Fruit fly (Drosophila melanogaster) whole organism, pupa: Measurements from ENCODE around the gene CG32855.

Experiments
- CG10348 ChIP-seq: fragments of 200-800 bp; sonication (Bioruptor generic); IDR thresholded peaks from 2 replicates; pipeline ENCODE4 v1.3.6; 2022; ENCODE audit warnings: missing biosample characterization, missing genetic modification characterization
- CG12605 ChIP-seq: fragments of 200-800 bp; sonication (Bioruptor generic); IDR thresholded peaks from 2 replicates; pipeline ENCODE4 v1.3.6; 2022; ENCODE audit warnings: missing biosample characterization, missing genetic modification characterization
- CG13204 ChIP-seq: fragments of 200-800 bp; sonication (Bioruptor generic); optimal IDR thresholded peaks from 2 replicates; lab custom pipeline; 2018; ENCODE audit warnings: missing biosample characterization, mild to moderate bottlenecking, missing genetic modification characterization, moderate library complexity
- CG14655 ChIP-seq: fragments of 200-800 bp; sonication (Bioruptor generic); optimal IDR thresholded peaks from 3 replicates; lab custom pipeline; 2017; ENCODE audit warnings: mild to moderate bottlenecking, missing biosample characterization, missing genetic modification reagents, missing genetic modification characterization
- CG15710 ChIP-seq: fragments of 200-800 bp; sonication (Bioruptor generic); optimal IDR thresholded peaks from 2 replicates; lab custom pipeline; 2018; ENCODE audit warnings: missing biosample characterization, mild to moderate bottlenecking, missing genetic modification characterization, moderate library complexity
- CG17806 ChIP-seq: fragments of 200-800 bp; sonication (Bioruptor generic); optimal IDR thresholded peaks from 2 replicates; lab custom pipeline; 2018; ENCODE audit warnings: missing biosample characterization, mild to moderate bottlenecking, missing genetic modification characterization, moderate library complexity
- CG32121 ChIP-seq: fragments of 200-800 bp; sonication (Bioruptor generic); IDR thresholded peaks from 2 replicates; pipeline ENCODE4 v1.3.6; 2022; ENCODE audit warnings: missing biosample characterization, missing genetic modification characterization
- CG34367 ChIP-seq: fragments of 200-800 bp; sonication (Bioruptor generic); optimal IDR thresholded peaks from 2 replicates; lab custom pipeline; 2018; ENCODE audit warnings: missing biosample characterization, mild to moderate bottlenecking, missing genetic modification characterization
- CG4496 ChIP-seq: fragments of 200-800 bp; sonication (Bioruptor generic); IDR thresholded peaks from 3 replicates; pipeline ENCODE4 v1.3.6; 2022; ENCODE audit warnings: missing biosample characterization, missing genetic modification characterization
- CG8159 ChIP-seq: fragments of 200-800 bp; sonication (Bioruptor generic); optimal IDR thresholded peaks from 3 replicates; lab custom pipeline; 2018; ENCODE audit warnings: missing biosample characterization, mild to moderate bottlenecking, missing genetic modification characterization, moderate library complexity
- CG8301 ChIP-seq: fragments of 200-800 bp; sonication (Bioruptor generic); optimal IDR thresholded peaks from 2 replicates; lab custom pipeline; 2018; ENCODE audit warnings: missing biosample characterization, mild to moderate bottlenecking, missing genetic modification characterization
- CG9948 ChIP-seq: fragments of 200-800 bp; sonication (Bioruptor generic); optimal IDR thresholded peaks from 2 replicates; lab custom pipeline; 2018; ENCODE audit warnings: missing biosample characterization, mild to moderate bottlenecking, missing genetic modification characterization, moderate library complexity
- D1 ChIP-seq: fragments of 200-800 bp; sonication (Bioruptor generic); optimal IDR thresholded peaks from 2 replicates; lab custom pipeline; 2018; ENCODE audit warnings: missing biosample characterization, mild to moderate bottlenecking, missing genetic modification characterization, moderate library complexity
- EcR ChIP-seq: fragments of 200-800 bp; sonication (Bioruptor generic); optimal IDR thresholded peaks from 3 replicates; lab custom pipeline; 2019; ENCODE audit warnings: missing biosample characterization, missing genetic modification characterization, mild to moderate bottlenecking, moderate library complexity, missing genetic modification reagents
- Ets98B ChIP-seq: fragments of 200-800 bp; sonication (Bioruptor generic); IDR thresholded peaks from 2 replicates; pipeline ENCODE4 v1.3.6; 2022; ENCODE audit warnings: missing biosample characterization, missing genetic modification characterization
- Pif1A ChIP-seq: fragments of 200-800 bp; sonication (Bioruptor generic); optimal IDR thresholded peaks from 3 replicates; lab custom pipeline; 2016; ENCODE audit warnings: missing biosample characterization, missing genetic modification characterization
- Pif1B ChIP-seq: fragments of 200-800 bp; sonication (Bioruptor generic); optimal IDR thresholded peaks from 3 replicates; lab custom pipeline; 2016; ENCODE audit warnings: missing biosample characterization, missing genetic modification characterization
- Snoo ChIP-seq: fragments of 200-800 bp; sonication (Bioruptor generic); optimal IDR thresholded peaks from 3 replicates; lab custom pipeline; 2017; ENCODE audit warnings: missing biosample characterization, mild to moderate bottlenecking, missing genetic modification characterization, inconsistent platforms
- fd96Ca ChIP-seq: fragments of 200-800 bp; sonication (Bioruptor generic); IDR thresholded peaks from 3 replicates; pipeline ENCODE4 v1.3.6; 2022; ENCODE audit warnings: missing biosample characterization, missing genetic modification characterization
- gl ChIP-seq: fragments of 200-800 bp; sonication (Bioruptor generic); optimal IDR thresholded peaks from 2 replicates; lab custom pipeline; 2018; ENCODE audit warnings: missing biosample characterization, mild to moderate bottlenecking, missing genetic modification characterization
- rn ChIP-seq: fragments of 200-800 bp; sonication (Bioruptor generic); IDR thresholded peaks from 2 replicates; pipeline ENCODE4 v1.3.6; 2022; ENCODE audit warnings: missing biosample characterization, missing genetic modification characterization

Gene CG32855

DNA sequence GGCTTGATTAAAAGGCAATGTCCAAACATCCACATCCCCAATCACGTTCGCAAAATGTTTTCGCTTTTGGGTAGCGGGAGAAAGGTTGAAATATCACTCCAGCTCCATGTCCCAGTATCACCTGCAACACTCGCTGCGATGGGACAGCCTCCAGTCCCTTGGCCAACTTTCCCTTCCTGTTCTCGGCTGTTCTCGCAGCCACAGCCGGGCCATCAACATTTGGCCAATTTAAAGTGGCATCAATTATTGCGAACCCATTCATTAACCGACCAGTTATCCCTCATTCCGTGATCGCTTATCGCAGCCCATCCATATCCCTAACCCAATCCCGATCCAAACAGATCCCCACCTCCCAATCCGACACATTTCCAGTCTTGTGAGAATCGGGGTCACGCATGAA, 32.3 kb upstream of the CG32855 start:
- no peak for TF ChIP-seq CG15710 (tag; lab: Kevin White, UChicago)
- no peak for TF ChIP-seq Pif1A (GFP tag; lab: Kevin White, UChicago)
- no peak for TF ChIP-seq Snoo (tag; lab: Kevin White, UChicago)
- no peak for TF ChIP-seq D1
- TF ChIP-seq CG14655 (GFP tag; lab: Kevin White, UChicago): no peak
- TF ChIP-seq CG4496 (GFP tag; lab: Robert Waterston, UW): no peak
- TF ChIP-seq gl (tag; lab: Kevin White, UChicago): no peak
- TF ChIP-seq fd96Ca (GFP tag; lab: Robert Waterston, UW): no peak
- no peak for TF ChIP-seq CG34367 (tag; lab: Kevin White, UChicago)
- TF ChIP-seq CG8159 (tag; lab: Kevin White, UChicago): no peak
- no peak for TF ChIP-seq CG12605 (GFP tag; lab: Robert Waterston, UW)
- no peak for TF ChIP-seq EcR (GFP tag; lab: Kevin White, UChicago)
- no peak for TF ChIP-seq rn
- no peak for TF ChIP-seq CG32121 (GFP tag; lab: Robert Waterston, UW)
- no peak for TF ChIP-seq CG9948 (tag; lab: Kevin White, UChicago)

DNA sequence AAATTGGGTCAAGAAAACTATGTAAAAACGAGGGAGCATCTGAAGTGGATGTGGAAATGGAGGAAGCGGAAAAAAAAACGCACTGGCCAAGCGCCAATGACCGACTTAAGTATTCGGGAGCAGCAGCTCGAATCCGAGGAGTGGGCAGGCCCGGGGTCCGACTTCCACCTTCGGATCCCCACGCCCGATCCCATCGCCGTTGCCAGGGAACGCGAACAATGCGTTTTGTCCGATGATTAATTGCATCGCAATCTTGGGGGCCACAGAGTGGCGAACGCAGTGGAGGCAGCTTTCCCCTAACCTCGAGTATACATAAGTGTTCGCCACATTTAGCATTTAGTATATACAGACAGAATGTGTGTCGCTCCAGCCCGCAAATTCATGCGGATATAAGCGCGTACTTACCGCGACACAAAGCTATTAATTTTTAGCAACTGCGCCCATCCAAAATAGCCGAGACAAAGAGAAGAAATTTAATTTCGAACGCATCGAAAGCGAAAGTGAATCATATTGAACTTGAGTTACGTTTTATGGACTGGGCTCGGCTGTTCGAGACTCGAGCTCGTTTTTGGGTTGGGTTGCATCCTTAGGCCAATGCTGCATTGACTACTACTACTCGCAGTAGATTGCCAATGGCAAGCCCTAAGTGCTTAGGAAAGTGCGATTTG, 25.2 kb upstream of the CG32855 start:
- TF ChIP-seq fd96Ca (GFP tag; lab: Robert Waterston, UW) (no peak), EcR (GFP tag; lab: Kevin White, UChicago) (peak; percentile 67)

DNA sequence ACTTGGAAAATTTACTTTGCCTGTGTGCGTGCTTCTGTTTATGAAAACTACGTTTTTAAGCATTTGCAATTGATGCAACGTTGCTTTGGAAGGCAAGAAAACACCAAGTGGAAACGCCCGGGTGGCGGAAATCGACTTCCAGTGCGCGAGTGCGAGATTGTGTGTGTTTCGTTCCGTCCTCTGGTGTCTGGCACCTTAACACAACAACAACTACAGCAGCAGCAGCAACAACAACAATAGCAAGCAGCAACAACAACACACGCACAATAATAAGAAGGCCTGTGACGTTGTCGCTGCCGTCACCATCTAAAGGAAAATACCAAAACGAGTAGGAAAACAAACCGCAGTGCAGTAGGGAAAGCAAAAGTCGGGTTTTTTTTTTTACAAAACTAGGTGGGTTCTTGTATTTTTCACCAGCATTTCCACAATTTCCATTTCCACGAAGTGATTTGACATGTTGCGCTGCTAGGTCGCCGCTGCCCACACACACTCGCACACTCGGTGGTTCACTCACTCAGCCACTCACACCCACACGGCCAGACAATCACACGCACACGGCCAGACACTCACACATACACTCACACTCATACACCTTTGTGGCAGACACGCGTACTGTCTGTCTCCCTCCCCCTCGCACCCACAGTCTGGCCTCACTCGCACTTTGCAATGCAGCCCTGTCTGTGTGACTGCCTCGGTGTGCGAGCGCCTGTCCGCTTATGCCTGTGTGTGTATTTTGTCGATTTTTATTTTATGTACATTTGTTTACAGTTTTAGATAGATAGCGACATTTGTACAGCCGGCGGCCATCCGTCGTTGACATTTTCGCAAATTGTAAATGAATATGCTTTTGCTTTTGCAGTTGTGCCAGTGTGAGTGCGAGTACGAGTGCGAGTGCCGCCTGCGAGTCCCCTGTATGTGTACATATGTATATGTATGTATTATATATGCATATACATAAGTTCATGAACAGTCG, 18.8 kb upstream of the CG32855 start:
- TF ChIP-seq CG14655 (GFP tag; lab: Kevin White, UChicago) (peak; percentile 34), gl (tag; lab: Kevin White, UChicago) (peak; percentile 12), Snoo (tag; lab: Kevin White, UChicago) (peak; percentile 98), CG4496 (GFP tag; lab: Robert Waterston, UW) (peak; percentile 52), fd96Ca (GFP tag; lab: Robert Waterston, UW) (peak; percentile 75; the same call in 2 of the 3 replicates), Pif1B (peak; percentile 55), CG8301 (tag; lab: Kevin White, UChicago) (peak; percentile 0), CG13204 (GFP tag; lab: Kevin White, UChicago) (peak; percentile 89), CG17806 (no peak), CG8159 (tag; lab: Kevin White, UChicago) (no peak), CG9948 (tag; lab: Kevin White, UChicago) (no peak), CG12605 (GFP tag; lab: Robert Waterston, UW) (peak; percentile 10; the same call in 1 of the 2 replicates), CG32121 (GFP tag; lab: Robert Waterston, UW) (peak; percentile 73), Ets98B (GFP tag; lab: Robert Waterston, UW) (peak; percentile 68), CG15710 (tag; lab: Kevin White, UChicago) (peak; percentile 25), rn (no peak), Pif1A (GFP tag; lab: Kevin White, UChicago) (peak; percentile 48), EcR (GFP tag; lab: Kevin White, UChicago) (peak; percentile 93), CG34367 (tag; lab: Kevin White, UChicago) (peak; percentile 30)
- TF ChIP-seq, all 21 proteins: peak for 15

DNA sequence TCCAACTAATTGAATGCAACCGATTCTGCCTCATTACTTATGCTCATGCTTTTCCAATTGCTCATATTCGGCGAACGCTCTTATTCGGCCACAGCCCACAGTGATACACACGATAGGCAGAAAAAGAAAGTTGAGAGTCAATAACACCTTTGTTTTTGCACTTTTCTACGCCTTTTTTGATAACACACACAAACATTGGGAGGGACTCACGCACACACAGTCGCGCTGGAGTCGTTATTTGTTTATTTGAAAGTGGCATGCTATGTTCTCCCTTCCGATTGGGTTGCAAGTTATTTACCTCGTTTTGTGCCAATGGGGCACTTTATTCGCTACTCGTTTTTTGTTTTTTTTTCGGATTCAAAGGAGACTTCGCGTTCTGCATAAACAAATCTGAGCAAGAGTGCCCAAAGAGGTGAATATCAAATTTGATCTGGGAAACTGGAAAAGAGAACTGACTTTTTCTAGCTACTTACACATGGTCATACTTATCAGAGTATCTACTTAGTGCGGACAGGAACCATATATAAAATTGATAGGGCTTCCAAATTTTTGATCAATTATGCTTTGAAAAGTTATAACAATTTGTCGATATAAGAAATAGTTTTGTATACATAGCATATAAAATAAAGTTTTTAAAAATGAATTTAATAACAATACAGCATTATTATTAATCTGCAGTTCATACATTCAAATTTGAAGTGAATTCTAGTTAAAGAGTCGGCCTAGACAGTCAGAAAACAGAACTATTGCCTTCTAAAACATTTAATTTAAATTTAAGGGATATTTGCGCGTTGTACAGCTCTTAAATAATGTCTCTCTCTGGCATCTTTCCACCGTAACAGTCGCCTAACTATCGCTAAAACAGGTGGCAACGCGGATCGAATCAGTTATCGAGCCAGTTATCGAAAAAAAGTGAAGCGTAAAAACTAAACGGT, 17.8 kb upstream of the CG32855 start, which contains the start of the genes Mhcl and Akt:
Gene Mhcl (minus strand): TSS at position 429 of the 935 bp plus-strand sequence.
Gene Akt (plus strand): TSS at position 896 of the 935 bp plus-strand sequence.
- TF ChIP-seq CG8159 (tag; lab: Kevin White, UChicago) (peak; percentile 31), CG34367 (tag; lab: Kevin White, UChicago) (no peak)

DNA sequence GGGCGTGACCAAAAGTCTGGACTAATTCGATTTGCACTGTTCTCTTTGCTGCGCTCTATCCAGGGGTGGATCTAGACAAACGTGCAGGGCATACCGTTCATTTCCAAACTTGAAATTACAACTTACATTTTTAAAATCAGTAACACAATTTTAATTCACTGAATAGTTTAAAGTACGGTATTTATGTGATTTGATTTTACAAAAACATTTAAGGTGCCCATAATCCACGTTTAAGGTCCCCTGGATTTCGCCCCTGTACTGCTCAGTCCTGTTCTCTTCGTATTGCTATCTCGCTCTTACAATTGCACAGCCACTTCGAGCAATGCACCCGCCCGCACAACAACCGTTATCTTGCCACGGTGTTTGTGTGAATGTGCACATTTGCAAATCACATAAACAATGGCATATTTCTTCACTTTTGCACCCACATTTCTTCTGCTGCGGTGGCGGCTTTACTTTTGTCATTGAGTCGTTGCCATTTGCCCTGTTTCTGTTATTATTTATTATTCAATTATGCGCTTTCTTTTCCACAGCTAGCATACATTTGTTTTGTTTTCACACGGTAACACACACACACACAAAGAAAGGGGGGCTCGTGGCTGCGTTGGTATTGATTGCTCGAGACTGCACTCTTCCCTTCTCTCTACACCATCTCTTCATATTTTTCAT, 17.0 kb upstream of the CG32855 start:
- TF ChIP-seq Pif1B: peak; percentile 98
- TF ChIP-seq Snoo (tag; lab: Kevin White, UChicago): peak; percentile 99
- peak; percentile 97 for TF ChIP-seq gl (tag; lab: Kevin White, UChicago)
- peak; percentile 96 for TF ChIP-seq rn
- TF ChIP-seq CG8301 (tag; lab: Kevin White, UChicago): peak; percentile 99
- peak; percentile 99 for TF ChIP-seq CG8159 (tag; lab: Kevin White, UChicago)
- TF ChIP-seq CG4496 (GFP tag; lab: Robert Waterston, UW): peak; percentile 99
- peak; percentile 99 for TF ChIP-seq CG17806
- TF ChIP-seq Ets98B (GFP tag; lab: Robert Waterston, UW): peak; percentile 98
- peak; percentile 99 for TF ChIP-seq CG9948 (tag; lab: Kevin White, UChicago)
- peak; percentile 99 for TF ChIP-seq CG32121 (GFP tag; lab: Robert Waterston, UW)
- peak; percentile 95 for TF ChIP-seq CG10348
- peak; percentile 99 for TF ChIP-seq CG34367 (tag; lab: Kevin White, UChicago)
- peak; percentile 99 for TF ChIP-seq CG15710 (tag; lab: Kevin White, UChicago)
- peak; percentile 99 for TF ChIP-seq Pif1A (GFP tag; lab: Kevin White, UChicago)
- peak; percentile 99 for TF ChIP-seq CG14655 (GFP tag; lab: Kevin White, UChicago)
- TF ChIP-seq fd96Ca (GFP tag; lab: Robert Waterston, UW): peak; percentile 98
- TF ChIP-seq CG13204 (GFP tag; lab: Kevin White, UChicago): peak; percentile 94
- TF ChIP-seq D1: peak; percentile 97
- peak; percentile 96 for TF ChIP-seq EcR (GFP tag; lab: Kevin White, UChicago)
- TF ChIP-seq CG12605 (GFP tag; lab: Robert Waterston, UW): peak; percentile 97
- TF ChIP-seq, all 21 proteins: peak for 21
